Worm (Caenorhabditis elegans): ENCODE results near the gene mppb-1.

mppb-1 gene

DNA sequence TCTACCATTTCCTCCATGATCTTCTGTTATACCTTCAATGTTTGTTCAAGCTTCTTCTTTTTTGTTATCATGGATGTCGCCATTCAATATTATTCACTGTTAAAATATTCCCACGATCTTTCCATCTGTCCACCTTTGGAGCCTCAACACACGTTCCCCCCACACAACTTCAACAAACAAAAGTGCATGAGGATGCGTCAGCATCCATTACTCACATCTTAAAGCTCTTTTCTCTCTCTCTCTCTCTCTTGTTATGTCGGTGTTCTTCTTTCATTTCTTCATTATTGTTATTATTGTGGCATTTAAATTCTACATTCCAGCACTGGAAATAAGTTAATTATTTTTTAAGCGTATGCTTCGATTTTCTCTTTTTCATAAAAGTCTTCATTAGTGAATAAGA lies 39.6 kb downstream of the mppb-1 start:
- TF ChIP-seq nhr-6 (tag; optimal IDR thresholded peaks at IDR 0.05) = peak; percentile 57
- TF ChIP-seq zip-2 (tag; optimal IDR thresholded peaks at IDR 0.05) = no peak
- TF ChIP-seq dve-1 (tag; optimal IDR thresholded peaks at IDR 0.05; ENCODE audit: insufficient read depth) = peak; percentile 13

- TF ChIP-seq daf-16 (GFP tag; optimal IDR thresholded peaks at IDR 0.05) (no peak), daf-16 (tag; optimal IDR thresholded peaks at IDR 0.05) (peak; percentile 38), F26F4.8 (GFP tag; conservative IDR thresholded peaks at IDR 0.05) (no peak), snpc-4 (tag; optimal IDR thresholded peaks at IDR 0.05) (no peak), ZK337.2 (GFP tag; IDR thresholded peaks at IDR 0.05) (no peak), ZK546.5 (tag; optimal IDR thresholded peaks at IDR 0.05) (no peak), mxl-3 (GFP tag; optimal IDR thresholded peaks at IDR 0.05) (peak; percentile 10), zip-11 (GFP tag; IDR thresholded peaks at IDR 0.05) (no peak), R02D3.7 (tag; optimal IDR thresholded peaks at IDR 0.05) (no peak), dmd-9 (GFP tag; IDR thresholded peaks at IDR 0.05) (no peak), skn-1 (tag; optimal IDR thresholded peaks at IDR 0.05) (no peak), hlh-11 (tag; optimal IDR thresholded peaks at IDR 0.05) (peak; percentile 29), F37D6.2 (tag; optimal IDR thresholded peaks at IDR 0.05) (no peak), set-16 (GFP tag; IDR thresholded peaks at IDR 0.05) (no peak), duxl-1 (tag; optimal IDR thresholded peaks at IDR 0.05; ENCODE audit: poor library complexity) (no peak), nhr-48 (tag; optimal IDR thresholded peaks at IDR 0.05) (no peak), tra-1 (GFP tag; IDR thresholded peaks at IDR 0.05) (no peak), Y105C5A.15 (GFP tag; IDR thresholded peaks at IDR 0.05) (no peak), zfp-3 (GFP tag; conservative IDR thresholded peaks at IDR 0.05) (no peak), F10B5.3 (tag; optimal IDR thresholded peaks at IDR 0.05) (no peak), pqm-1 (tag; optimal IDR thresholded peaks at IDR 0.05) (peak; percentile 73), aly-2 (tag; optimal IDR thresholded peaks at IDR 0.05) (no peak), T26A8.4 (GFP tag; IDR thresholded peaks at IDR 0.05) (no peak), dve-1 (tag; optimal IDR thresholded peaks at IDR 0.05; ENCODE audit: insufficient read depth) (peak; percentile 54), nhr-28 (tag; optimal IDR thresholded peaks at IDR 0.05) (peak; percentile 80), ceh-44 (GFP tag; IDR thresholded peaks at IDR 0.05) (no peak), saeg-2 (GFP tag; IDR thresholded peaks at IDR 0.05) (no peak), daf-19 (GFP tag; conservative IDR thresholded peaks at IDR 0.05) (no peak), rbr-2 (tag; optimal IDR thresholded peaks at IDR 0.05) (no peak), Y5F2A.4 (GFP tag; optimal IDR thresholded peaks at IDR 0.05) (no peak), ceh-62 (tag; optimal IDR thresholded peaks at IDR 0.05) (no peak)
Measured at ce11 chrIV:9116452-9116851, 42.0 kb downstream of the mppb-1 start.

DNA sequence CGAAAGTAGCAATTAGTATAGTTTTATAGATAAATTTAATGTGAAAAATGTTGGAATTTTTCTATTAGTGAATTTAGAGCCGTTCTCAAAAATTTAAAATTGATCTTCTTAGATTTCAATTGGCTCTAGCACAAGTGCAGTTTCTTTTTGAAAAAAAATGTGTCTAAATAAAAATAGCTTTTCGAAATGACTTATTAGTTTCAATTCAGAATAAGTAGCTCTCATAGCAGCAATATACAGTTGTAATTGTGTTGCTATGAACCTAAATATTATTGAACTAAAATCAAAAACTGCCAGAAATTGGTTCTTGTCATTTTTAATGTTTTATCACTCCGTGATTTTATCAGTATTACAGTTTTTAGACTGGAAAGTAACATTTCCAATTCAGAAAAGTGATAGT lies 43.2 kb downstream of the mppb-1 start:
- TF ChIP-seq daf-8 (GFP tag; IDR thresholded peaks at IDR 0.05) (no peak), F49E8.2 (tag; optimal IDR thresholded peaks at IDR 0.05; ENCODE audit: borderline replicate concordance) (no peak), unc-62 (GFP tag; optimal IDR thresholded peaks at IDR 0.05 in 1 of 2) (peak in 1 of 2 experiments; percentile 94), unc-62 (tag; optimal IDR thresholded peaks at IDR 0.05) (no peak), daf-16 (GFP tag; optimal IDR thresholded peaks at IDR 0.05) (no peak), daf-16 (tag; optimal IDR thresholded peaks at IDR 0.05) (peak; percentile 48)

DNA sequence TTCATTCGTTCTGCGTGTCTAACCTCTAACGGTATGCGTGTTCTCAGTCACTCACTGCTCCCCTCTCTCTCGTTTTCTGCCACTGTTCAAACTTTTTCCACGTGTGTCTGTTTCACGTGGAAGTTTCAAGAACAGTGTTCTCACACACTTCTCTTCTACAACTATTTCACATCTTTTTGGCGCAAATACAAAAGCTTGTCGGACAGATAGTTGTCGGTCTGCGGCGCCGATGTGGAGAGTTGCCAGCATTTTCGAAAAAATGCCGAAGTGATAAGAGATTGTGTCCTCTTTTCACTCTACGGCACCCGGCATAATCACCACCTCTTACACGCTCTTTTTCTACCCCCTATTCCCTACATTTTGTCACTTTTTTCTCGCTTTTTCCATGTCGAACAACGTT lies 43.9 kb downstream of the mppb-1 start:
- TF ChIP-seq daf-8 (GFP tag; IDR thresholded peaks at IDR 0.05) = no peak
- TF ChIP-seq mdl-1 (tag; optimal IDR thresholded peaks at IDR 0.05) = peak in 1 of 2 experiments; percentile 1
- peak; percentile 75 for TF ChIP-seq hlh-11 (tag; optimal IDR thresholded peaks at IDR 0.05)
- TF ChIP-seq mxl-3 (GFP tag; optimal IDR thresholded peaks at IDR 0.05) = peak; percentile 41
- TF ChIP-seq dve-1 (tag; optimal IDR thresholded peaks at IDR 0.05; ENCODE audit: insufficient read depth) = peak; percentile 15
- peak; percentile 79 for TF ChIP-seq nhr-28 (tag; optimal IDR thresholded peaks at IDR 0.05)
- TF ChIP-seq mep-1 (tag; optimal IDR thresholded peaks at IDR 0.05) = peak; percentile 53
- TF ChIP-seq hlh-30 (tag; optimal IDR thresholded peaks at IDR 0.05; ENCODE audit: insufficient read depth) = peak; percentile 47
- no peak for TF ChIP-seq ceh-44 (GFP tag; IDR thresholded peaks at IDR 0.05)
- peak; percentile 68 for TF ChIP-seq dmd-6 (GFP tag; IDR thresholded peaks at IDR 0.05)
- peak; percentile 0 for TF ChIP-seq nhr-77 (tag; optimal IDR thresholded peaks at IDR 0.05)
- no peak for TF ChIP-seq lin-1 (GFP tag; IDR thresholded peaks at IDR 0.05)
- peak; percentile 59 for TF ChIP-seq pqm-1 (tag; optimal IDR thresholded peaks at IDR 0.05)
- peak in 1 of 2 experiments; percentile 86 for TF ChIP-seq unc-62 (GFP tag; optimal IDR thresholded peaks at IDR 0.05 in 1 of 2)
- TF ChIP-seq unc-62 (tag; optimal IDR thresholded peaks at IDR 0.05) = no peak
- TF ChIP-seq mdt-29 (GFP tag; IDR thresholded peaks at IDR 0.05) = no peak
- no peak for TF ChIP-seq daf-16 (GFP tag; optimal IDR thresholded peaks at IDR 0.05)
- peak; percentile 32 for TF ChIP-seq daf-16 (tag; optimal IDR thresholded peaks at IDR 0.05)
- TF ChIP-seq ama-1 (optimal IDR thresholded peaks at IDR 0.05) = peak; percentile 6
